Worm (Caenorhabditis elegans): ENCODE measurements around the gene pgph-3.

The pgph-3 gene

ce11 chrV:5790497-5791280 lies 27.0 kb upstream of the pgph-3 start, which contains the start of the genes nhr-142 and F44E7.9 (continued):
- TF ChIP-seq egl-27 (tag; optimal IDR thresholded peaks at IDR 0.05), result no peak
- peak; percentile 71 for TF ChIP-seq pha-4 (GFP tag; IDR thresholded peaks at IDR 0.05)
- TF ChIP-seq pha-4 (tag; optimal IDR thresholded peaks at IDR 0.05), result no peak
- no peak for TF ChIP-seq lin-39 (tag; optimal IDR thresholded peaks at IDR 0.05)
- TF ChIP-seq ZK337.2 (GFP tag; IDR thresholded peaks at IDR 0.05), result peak; percentile 39; the same call in 1 of the 2 replicates
- peak; percentile 58 for TF ChIP-seq tra-1 (GFP tag; IDR thresholded peaks at IDR 0.05)
- TF ChIP-seq nhr-48 (tag; optimal IDR thresholded peaks at IDR 0.05), result peak; percentile 71
- no peak for TF ChIP-seq ZK546.5 (tag; optimal IDR thresholded peaks at IDR 0.05)
- peak; percentile 96 for TF ChIP-seq aha-1 (tag)
- TF ChIP-seq ceh-82 (tag; optimal IDR thresholded peaks at IDR 0.05), result no peak
- TF ChIP-seq fos-1 (tag; optimal IDR thresholded peaks at IDR 0.05), result no peak
- peak; percentile 67 for TF ChIP-seq ctbp-1 (GFP tag; IDR thresholded peaks at IDR 0.05)
- peak; percentile 89 for TF ChIP-seq rbr-2 (tag; optimal IDR thresholded peaks at IDR 0.05)
- peak; percentile 92 for TF ChIP-seq nhr-102 (tag; optimal IDR thresholded peaks at IDR 0.05)
- no peak for TF ChIP-seq gei-8 (GFP tag; optimal IDR thresholded peaks at IDR 0.05)
- TF ChIP-seq vab-7 (GFP tag; IDR thresholded peaks at IDR 0.05), result peak; percentile 44; the same call in 1 of the 2 replicates
- no peak for TF ChIP-seq nhr-111 (GFP tag; optimal IDR thresholded peaks at IDR 0.05)
- TF ChIP-seq R02D3.7 (tag; optimal IDR thresholded peaks at IDR 0.05), result no peak
- TF ChIP-seq nhr-42 (GFP tag; IDR thresholded peaks at IDR 0.05), result peak; percentile 34; the same call in 1 of the 2 replicates
- TF ChIP-seq egl-43 (GFP tag; IDR thresholded peaks at IDR 0.05), result 0 out of 2 replicates have a peak, but pooled peaks have one; percentile 12
- no peak for TF ChIP-seq ztf-11 (tag; optimal IDR thresholded peaks at IDR 0.05)
- TF ChIP-seq mxl-2 (GFP tag; conservative IDR thresholded peaks at IDR 0.05), result 0 out of 2 replicates have a peak, but pooled peaks have one; percentile 31
- peak; percentile 82 for TF ChIP-seq dve-1 (tag; optimal IDR thresholded peaks at IDR 0.05; ENCODE audit: insufficient read depth)
- TF ChIP-seq daf-16 (GFP tag; optimal IDR thresholded peaks at IDR 0.05), result no peak
- peak; percentile 49 for TF ChIP-seq daf-16 (tag; optimal IDR thresholded peaks at IDR 0.05)
- peak; percentile 21 for TF ChIP-seq jun-1 (tag; optimal IDR thresholded peaks at IDR 0.05)
- no peak for TF ChIP-seq ceh-28 (tag; optimal IDR thresholded peaks at IDR 0.05)
- TF ChIP-seq saeg-2 (GFP tag; IDR thresholded peaks at IDR 0.05), result 0 out of 2 replicates have a peak, but pooled peaks have one; percentile 36
- no peak for TF ChIP-seq sdz-12 (GFP tag; optimal IDR thresholded peaks at IDR 0.05)
- TF ChIP-seq dmd-9 (GFP tag; IDR thresholded peaks at IDR 0.05), result peak; percentile 70; the same call in 1 of the 2 replicates
- TF ChIP-seq nhr-28 (tag; optimal IDR thresholded peaks at IDR 0.05), result peak; percentile 100
- TF ChIP-seq lin-38 (GFP tag; IDR thresholded peaks at IDR 0.05), result peak; percentile 87
- TF ChIP-seq ztf-7 (tag; optimal IDR thresholded peaks at IDR 0.05), result peak; percentile 80
- no peak for TF ChIP-seq cey-2 (tag; optimal IDR thresholded peaks at IDR 0.05; ENCODE audit: borderline replicate concordance, insufficient read depth)
- 0 out of 2 replicates have a peak, but pooled peaks have one; percentile 54 for TF ChIP-seq zfp-3 (GFP tag; conservative IDR thresholded peaks at IDR 0.05)
- TF ChIP-seq lsy-2 (tag; optimal IDR thresholded peaks at IDR 0.05), result peak; percentile 33 to 89
- peak; percentile 83 for TF ChIP-seq T20F7.1 (GFP tag; optimal IDR thresholded peaks at IDR 0.05)
- no peak for TF ChIP-seq Y5F2A.4 (GFP tag; optimal IDR thresholded peaks at IDR 0.05)
- TF ChIP-seq attf-4 (tag; optimal IDR thresholded peaks at IDR 0.05), result no peak
- no peak for TF ChIP-seq tag-97 (GFP tag; IDR thresholded peaks at IDR 0.05)
- no peak for TF ChIP-seq set-16 (GFP tag; IDR thresholded peaks at IDR 0.05)
- no peak for TF ChIP-seq dmd-8 (GFP tag; IDR thresholded peaks at IDR 0.05)
- no peak for TF ChIP-seq D1046.2 (GFP tag; IDR thresholded peaks at IDR 0.05)
- peak; percentile 83 for TF ChIP-seq dpl-1 (GFP tag; optimal IDR thresholded peaks at IDR 0.05)
- TF ChIP-seq ama-1 (optimal IDR thresholded peaks at IDR 0.05), result no peak
- peak; percentile 16 for TF ChIP-seq pqm-1 (tag; optimal IDR thresholded peaks at IDR 0.05)
- peak in 1 of 2 experiments; percentile 32 for TF ChIP-seq mdl-1 (tag; optimal IDR thresholded peaks at IDR 0.05)
- no peak for TF ChIP-seq Y105C5A.15 (GFP tag; IDR thresholded peaks at IDR 0.05)
- no peak for TF ChIP-seq zag-1 (tag; optimal IDR thresholded peaks at IDR 0.05)
- TF ChIP-seq Y48G9A.11 (GFP tag; IDR thresholded peaks at IDR 0.05), result peak; percentile 47; the same call in 1 of the 2 replicates
